Fruit fly (Drosophila melanogaster) whole organism, embryonic: ENCODE data around the gene CG10211.
A peak's percentile ranks its signal among the peaks of the same experiment; 100 is the strongest.

Source experiments
- ATbp ChIP-seq: fragments of 200-800 bp; sonication (Bioruptor generic); optimal IDR thresholded peaks from 2 replicates; lab custom pipeline; 2017; ENCODE audit warnings: missing biosample characterization, mild to moderate bottlenecking, missing genetic modification characterization, missing genetic modification reagents
- Atf3 ChIP-seq: fragments of 200-800 bp; sonication (Bioruptor generic); optimal IDR thresholded peaks from 3 replicates; lab custom pipeline; 2016; ENCODE audit warnings: missing biosample characterization, missing genetic modification characterization
- BtbVII ChIP-seq: fragments of 200-800 bp; sonication (Bioruptor generic); optimal IDR thresholded peaks from 3 replicates; lab custom pipeline; 2017; ENCODE audit warnings: missing biosample characterization, mild to moderate bottlenecking, missing genetic modification characterization
- CG10543 ChIP-seq: fragments of 200-800 bp; sonication (Bioruptor generic); optimal IDR thresholded peaks from 3 replicates; lab custom pipeline; 2017; ENCODE audit warnings: missing biosample characterization, mild to moderate bottlenecking, missing genetic modification characterization, moderate library complexity
- CG12071 ChIP-seq: fragments of 200-800 bp; sonication (Bioruptor generic); optimal IDR thresholded peaks from 3 replicates; lab custom pipeline; 2018; ENCODE audit warnings: missing biosample characterization, mild to moderate bottlenecking, missing genetic modification characterization
- CG12155 ChIP-seq: fragments of 200-800 bp; sonication (Bioruptor generic); optimal IDR thresholded peaks from 3 replicates; lab custom pipeline; 2016; ENCODE audit warnings: missing biosample characterization, missing genetic modification characterization
- CG13287 ChIP-seq: fragments of 200-800 bp; sonication (Bioruptor generic); IDR thresholded peaks from 2 replicates; pipeline ENCODE4 v1.3.6; 2022; ENCODE audit warnings: missing biosample characterization, missing genetic modification characterization; ENCODE audit not compliant: partially characterized antibody
- CG2678 ChIP-seq: fragments of 200-800 bp; sonication (Bioruptor generic); optimal IDR thresholded peaks from 3 replicates; lab custom pipeline; 2019; ENCODE audit warnings: missing biosample characterization, mild to moderate bottlenecking, missing genetic modification characterization, moderate library complexity
- CG34224 ChIP-seq: fragments of 200-800 bp; sonication (Bioruptor generic); IDR thresholded peaks from 3 replicates; pipeline ENCODE4 v1.3.6; 2022; ENCODE audit warnings: missing biosample characterization, missing genetic modification characterization; ENCODE audit not compliant: partially characterized antibody
- CG4707 ChIP-seq: fragments of 200-800 bp; sonication (Bioruptor generic); optimal IDR thresholded peaks from 2 replicates; lab custom pipeline; 2018; ENCODE audit warnings: missing biosample characterization, mild to moderate bottlenecking, missing genetic modification characterization, moderate library complexity
- CG6765 ChIP-seq: fragments of 200-800 bp; sonication (Bioruptor generic); optimal IDR thresholded peaks from 3 replicates; lab custom pipeline; 2017; ENCODE audit warnings: missing biosample characterization, mild to moderate bottlenecking, missing genetic modification characterization
- CG6813 ChIP-seq: fragments of 200-800 bp; sonication (Bioruptor generic); optimal IDR thresholded peaks from 2 replicates; lab custom pipeline; 2017; ENCODE audit warnings: missing biosample characterization, missing genetic modification characterization, mild to moderate bottlenecking, moderate library complexity, missing genetic modification reagents
- CG7963 ChIP-seq: fragments of 200-800 bp; sonication (Bioruptor generic); IDR thresholded peaks from 3 replicates; pipeline ENCODE4 v1.3.6; 2022; ENCODE audit warnings: missing biosample characterization, missing genetic modification characterization; ENCODE audit not compliant: partially characterized antibody
- CG8290 ChIP-seq, 3 experiments: fragments of 200-800 bp; sonication (Bioruptor generic); optimal IDR thresholded peaks; 2 replicates each; lab custom pipeline; 2016 to 2019; ENCODE audit warnings: missing biosample characterization in 3 of 3, missing genetic modification characterization in 3 of 3, mild to moderate bottlenecking in 2 of 3, moderate library complexity in 1 of 3
- CrebB ChIP-seq: fragments of 200-800 bp; sonication (Bioruptor generic); optimal IDR thresholded peaks from 3 replicates; lab custom pipeline; 2018; ENCODE audit warnings: missing biosample characterization, mild to moderate bottlenecking, missing genetic modification characterization
- Deaf1 ChIP-seq: fragments of 200-800 bp; optimal IDR thresholded peaks from 3 replicates; lab custom pipeline; 2019; ENCODE audit warnings: missing biosample characterization, mild to moderate bottlenecking, missing genetic modification characterization, moderate library complexity
- Drgx ChIP-seq: fragments of 200-800 bp; sonication (Bioruptor generic); IDR thresholded peaks from 2 replicates; pipeline ENCODE4 v1.3.6; 2022; ENCODE audit warnings: missing biosample characterization, missing genetic modification characterization
- Fer1 ChIP-seq: fragments of 200-800 bp; sonication (Bioruptor generic); optimal IDR thresholded peaks from 2 replicates; lab custom pipeline; 2017; ENCODE audit warnings: missing biosample characterization, mild to moderate bottlenecking, missing genetic modification characterization
- Gug ChIP-seq: fragments of 200-800 bp; sonication (Bioruptor generic); IDR thresholded peaks from 4 replicates; pipeline ENCODE4 v1.3.6; 2022; ENCODE audit warnings: missing biosample characterization, missing genetic modification characterization
- Hmr ChIP-seq: fragments of 200-800 bp; sonication (Bioruptor generic); optimal IDR thresholded peaks from 3 replicates; lab custom pipeline; 2017; ENCODE audit warnings: mild to moderate bottlenecking, missing biosample characterization, missing genetic modification reagents, missing genetic modification characterization
- Hr78 ChIP-seq, 2 experiments: fragments of 200-800 bp in 1 of 2; fragments of >200 bp in 1 of 2; sonication (Bioruptor generic) in 1 of 2; optimal IDR thresholded peaks; 2 replicates each; lab custom pipeline; 2017 to 2019; ENCODE audit warnings: missing biosample characterization in 2 of 2, missing genetic modification characterization in 2 of 2, mild to moderate bottlenecking in 1 of 2, moderate library complexity in 1 of 2
- Jarid2 ChIP-seq: fragments of 200-800 bp; sonication (Bioruptor generic); optimal IDR thresholded peaks from 3 replicates; lab custom pipeline; 2017; ENCODE audit warnings: mild to moderate bottlenecking, missing biosample characterization, missing genetic modification reagents, missing genetic modification characterization
- Med ChIP-seq: fragments of 200-800 bp; sonication (Bioruptor generic); peaks from one replicate; lab custom pipeline; 2016; ENCODE audit warnings: missing biosample characterization, missing genetic modification characterization, mild to moderate bottlenecking, inconsistent platforms, moderate library complexity
- Oli ChIP-seq: fragments of 200-800 bp; sonication (Bioruptor generic); optimal IDR thresholded peaks from 2 replicates; lab custom pipeline; 2018; ENCODE audit warnings: missing biosample characterization, mild to moderate bottlenecking, missing genetic modification characterization, moderate library complexity
- Opbp ChIP-seq: fragments of 200-800 bp; sonication (Bioruptor generic); IDR thresholded peaks from 3 replicates; pipeline ENCODE4 v1.3.6; 2022; ENCODE audit warnings: missing biosample characterization, missing genetic modification characterization; ENCODE audit not compliant: partially characterized antibody
- Ptx1 ChIP-seq: fragments of 200-800 bp; sonication (Bioruptor generic); IDR thresholded peaks from 2 replicates; pipeline ENCODE4 v1.3.6; 2022; ENCODE audit warnings: missing biosample characterization, missing genetic modification characterization
- Side ChIP-seq: fragments of 200-800 bp; sonication (Bioruptor generic); optimal IDR thresholded peaks from 2 replicates; lab custom pipeline; 2016; ENCODE audit warnings: missing biosample characterization, missing genetic modification characterization
- Xbp1 ChIP-seq: fragments of 200-800 bp; sonication (Bioruptor generic); optimal IDR thresholded peaks from 3 replicates; lab custom pipeline; 2016; ENCODE audit warnings: missing biosample characterization, mild to moderate bottlenecking, missing genetic modification characterization
- abd-A ChIP-seq: fragments of 200-800 bp; sonication (Bioruptor generic); optimal IDR thresholded peaks from 3 replicates; lab custom pipeline; 2019; ENCODE audit warnings: missing biosample characterization, mild to moderate bottlenecking, missing genetic modification characterization, moderate library complexity
- amos ChIP-seq: fragments of 200-800 bp; sonication (Bioruptor generic); IDR thresholded peaks from 2 replicates; pipeline ENCODE4 v1.3.6; 2022; ENCODE audit warnings: missing biosample characterization, missing genetic modification characterization; ENCODE audit not compliant: partially characterized antibody
- cg ChIP-seq: fragments of 200-800 bp; sonication (Bioruptor generic); optimal IDR thresholded peaks from 3 replicates; lab custom pipeline; 2019; ENCODE audit warnings: missing biosample characterization, mild to moderate bottlenecking, missing genetic modification characterization, moderate library complexity
- crp ChIP-seq, 2 experiments: fragments of 200-800 bp; sonication (Bioruptor generic); optimal IDR thresholded peaks; 2 replicates in 1 of 2; 3 replicates in 1 of 2; lab custom pipeline; 2017; ENCODE audit warnings: missing biosample characterization in 2 of 2, missing genetic modification characterization in 2 of 2, mild to moderate bottlenecking in 1 of 2, moderate library complexity in 1 of 2
- dpn ChIP-seq, 2 experiments: fragments of 200-800 bp; sonication (Bioruptor generic); optimal IDR thresholded peaks; 3 replicates each; lab custom pipeline; 2016; ENCODE audit warnings: missing biosample characterization in 2 of 2, missing genetic modification characterization in 2 of 2
- exex ChIP-seq: fragments of 200-800 bp; sonication (Bioruptor generic); optimal IDR thresholded peaks from 4 replicates; lab custom pipeline; 2018; ENCODE audit warnings: missing biosample characterization, mild to moderate bottlenecking, missing genetic modification characterization, moderate library complexity
- fd64A ChIP-seq: fragments of 200-800 bp; sonication (Bioruptor generic); optimal IDR thresholded peaks from 3 replicates; lab custom pipeline; 2018; ENCODE audit warnings: missing biosample characterization, mild to moderate bottlenecking, missing genetic modification characterization
- grn ChIP-seq: fragments of 200-800 bp; sonication (Bioruptor generic); optimal IDR thresholded peaks from 3 replicates; lab custom pipeline; 2017; ENCODE audit warnings: missing biosample characterization, missing genetic modification characterization
- her ChIP-seq: fragments of 200-800 bp; sonication (Bioruptor generic); optimal IDR thresholded peaks from 2 replicates; lab custom pipeline; 2016; ENCODE audit warnings: missing biosample characterization, missing genetic modification characterization
- kni ChIP-seq: fragments of 200-800 bp; sonication (Bioruptor generic); optimal IDR thresholded peaks from 3 replicates; lab custom pipeline; 2017; ENCODE audit warnings: mild to moderate bottlenecking, missing biosample characterization, missing genetic modification reagents, missing genetic modification characterization
- mirr ChIP-seq: fragments of 200-800 bp; sonication (Bioruptor generic); optimal IDR thresholded peaks from 3 replicates; lab custom pipeline; 2018; ENCODE audit warnings: missing biosample characterization, mild to moderate bottlenecking, missing genetic modification characterization
- nerfin-1 ChIP-seq: fragments of 200-800 bp; sonication (Bioruptor generic); optimal IDR thresholded peaks from 3 replicates; lab custom pipeline; 2019; ENCODE audit warnings: missing biosample characterization, mild to moderate bottlenecking, missing genetic modification characterization, moderate library complexity
- nom ChIP-seq: fragments of 200-800 bp; sonication (Bioruptor generic); optimal IDR thresholded peaks from 2 replicates; lab custom pipeline; 2017; ENCODE audit warnings: missing biosample characterization, missing genetic modification characterization, mild to moderate bottlenecking, moderate library complexity, missing genetic modification reagents
- odd ChIP-seq: fragments of 200-800 bp; sonication (Bioruptor generic); optimal IDR thresholded peaks from 2 replicates; lab custom pipeline; 2017; ENCODE audit warnings: missing biosample characterization, mild to moderate bottlenecking, missing genetic modification characterization
- scrt ChIP-seq: fragments of 200-800 bp; sonication (Bioruptor generic); optimal IDR thresholded peaks from 2 replicates; lab custom pipeline; 2018; ENCODE audit warnings: missing biosample characterization, mild to moderate bottlenecking, missing genetic modification characterization, moderate library complexity
- sd ChIP-seq: fragments of 200-800 bp; sonication (Bioruptor generic); optimal IDR thresholded peaks from 3 replicates; lab custom pipeline; 2018; ENCODE audit warnings: missing biosample characterization, mild to moderate bottlenecking, missing genetic modification characterization, moderate library complexity
- sens ChIP-seq: fragments of 200-800 bp; sonication (Bioruptor generic); peaks from one replicate; lab custom pipeline; 2016; ENCODE audit warnings: missing biosample characterization, missing genetic modification characterization
- vvl ChIP-seq: fragments of 200-800 bp; sonication (Bioruptor generic); IDR thresholded peaks from 2 replicates; pipeline ENCODE4 v1.3.6; 2022; ENCODE audit warnings: missing biosample characterization, missing genetic modification characterization
- wek ChIP-seq: fragments of 200-800 bp; sonication (Bioruptor generic); optimal IDR thresholded peaks from 3 replicates; lab custom pipeline; 2018; ENCODE audit warnings: missing biosample characterization, mild to moderate bottlenecking, missing genetic modification characterization, moderate library complexity

The CG10211 gene

DNA sequence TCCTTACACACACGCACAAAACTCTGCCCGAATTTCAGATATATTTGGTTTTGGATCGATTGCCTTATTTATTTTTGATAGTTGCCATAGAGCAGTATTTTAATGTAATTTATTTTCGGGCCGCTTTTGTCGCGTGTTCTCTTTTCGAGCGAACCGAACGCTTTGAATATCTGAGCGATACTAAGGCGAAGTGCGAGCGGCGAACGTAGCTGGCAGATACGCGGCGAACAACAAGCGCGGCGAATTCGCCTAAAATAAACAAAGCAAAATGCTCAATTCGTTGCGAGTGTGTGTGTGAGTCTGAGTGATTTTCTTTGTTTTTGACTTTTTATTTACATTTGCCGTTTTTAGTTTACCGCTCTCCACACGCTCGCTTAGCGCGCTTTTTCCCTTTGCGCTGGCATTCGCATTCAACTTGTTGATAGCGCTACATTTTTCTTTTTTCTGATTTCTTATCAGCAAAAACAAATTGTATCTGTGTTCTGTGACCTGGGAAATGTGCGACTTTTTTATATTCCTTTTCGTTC lies 45.8 kb downstream of the CG10211 start (continued):
- TF ChIP-seq Opbp (GFP tag; lab: Robert Waterston, UW) (0 out of 3 replicates have a peak, but pooled peaks have one; percentile 9), CG13287 (GFP tag; lab: Robert Waterston, UW) (peak; percentile 29; the same call in 1 of the 2 replicates), grn (peak; percentile 61), CG7963 (0 out of 3 replicates have a peak, but pooled peaks have one; percentile 21), dpn (GFP tag; optimal IDR thresholded peaks at IDR 0.05; lab: Kevin White, UChicago) (no peak), Side (GFP tag; lab: Kevin White, UChicago) (peak; percentile 37), Fer1 (peak; percentile 26), abd-A (tag; lab: Kevin White, UChicago) (peak; percentile 80), sd (peak; percentile 70), CrebB (tag; lab: Kevin White, UChicago) (peak; percentile 68), Gug (GFP tag; lab: Robert Waterston, UW) (no peak), BtbVII (GFP tag; lab: Kevin White, UChicago) (peak; percentile 25), CG6765 (GFP tag; lab: Kevin White, UChicago) (peak; percentile 40), Drgx (GFP tag; lab: Robert Waterston, UW) (peak; percentile 67), nom (peak; percentile 94), amos (peak; percentile 45; the same call in 1 of the 2 replicates), kni (peak; percentile 40), CG12155 (GFP tag; lab: Kevin White, UChicago) (no peak), mirr (peak; percentile 20), sens (GFP tag; lab: Kevin White, UChicago) (peak; percentile 76), scrt (GFP tag; lab: Kevin White, UChicago) (peak; percentile 65), her (GFP tag; lab: Kevin White, UChicago) (peak; percentile 10), cg (peak; percentile 72), exex (tag; lab: Kevin White, UChicago) (peak; percentile 3), vvl (GFP tag; lab: Robert Waterston, UW) (peak; percentile 55; the same call in 1 of the 2 replicates), Hmr (GFP tag; lab: Kevin White, UChicago) (peak; percentile 35), CG2678 (tag; lab: Kevin White, UChicago) (peak; percentile 4), Ptx1 (no peak), odd (peak; percentile 18), Oli (no peak), CG6813 (peak; percentile 9), Hr78 (GFP tag; optimal IDR thresholded peaks at IDR 0.05; lab: Kevin White, UChicago) (peak in 1 of 2 experiments; percentile 81), ATbp (GFP tag; lab: Kevin White, UChicago) (peak; percentile 69), Med (peak; percentile 69), CG12071 (GFP tag; lab: Kevin White, UChicago) (peak; percentile 42), Jarid2 (GFP tag; lab: Kevin White, UChicago) (peak; percentile 97), wek (GFP tag; lab: Kevin White, UChicago) (peak; percentile 66), CG4707 (peak; percentile 26), CG34224 (peak; percentile 45; the same call in 2 of the 3 replicates), crp (GFP tag; optimal IDR thresholded peaks at IDR 0.05; lab: Kevin White, UChicago) (no peak), Atf3 (GFP tag; lab: Kevin White, UChicago) (no peak), fd64A (peak; percentile 23), Deaf1 (tag; lab: Kevin White, UChicago) (peak; percentile 50), nerfin-1 (tag; lab: Kevin White, UChicago) (peak; percentile 4), CG8290 (GFP tag; optimal IDR thresholded peaks at IDR 0.05; lab: Kevin White, UChicago) (no peak), CG8290 (tag; optimal IDR thresholded peaks at IDR 0.05; lab: Kevin White, UChicago) (peak; percentile 11 to 12), Xbp1 (no peak), CG10543 (peak; percentile 56)
